Fruit fly (Drosophila melanogaster) whole organism, wandering third instar larva: ENCODE results near the gene nudC.

Source experiments
- Dfd ChIP-seq: fragments of >200 bp; optimal IDR thresholded peaks from 2 replicates; lab custom pipeline; 2017; ENCODE audit warnings: missing biosample characterization, missing genetic modification characterization
- br ChIP-seq: fragments of 200-800 bp; sonication (Bioruptor generic); optimal IDR thresholded peaks from 2 replicates; lab custom pipeline; 2016; ENCODE audit warnings: missing biosample characterization, missing genetic modification characterization
- psq ChIP-seq: fragments of 200-800 bp; sonication (Bioruptor generic); optimal IDR thresholded peaks from 3 replicates; lab custom pipeline; 2017; ENCODE audit warnings: missing biosample characterization, mild to moderate bottlenecking, missing genetic modification characterization, moderate library complexity

DNA sequence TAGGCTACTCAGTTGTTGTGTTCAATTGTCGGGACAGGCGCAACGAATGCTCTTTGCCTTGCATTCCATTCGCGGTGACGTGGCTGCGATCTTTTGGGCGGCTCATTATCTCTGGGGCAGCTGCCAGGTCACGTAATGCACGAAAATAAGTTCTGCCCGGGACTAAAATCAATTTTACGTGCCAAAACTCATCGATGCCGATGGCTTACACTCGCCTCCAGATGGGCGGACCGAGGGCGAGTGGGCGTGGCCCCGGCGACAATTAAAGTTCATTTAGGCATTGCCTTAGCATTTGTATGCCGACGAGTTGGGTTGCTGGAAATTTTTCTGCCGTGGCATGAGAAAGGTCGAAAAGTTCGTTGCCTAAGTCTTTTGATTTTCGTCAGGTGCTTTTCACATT, 31.9 kb downstream of the nudC start:
- TF ChIP-seq br (GFP tag; lab: Kevin White, UChicago) (no peak), psq (GFP tag; lab: Kevin White, UChicago) (no peak), Dfd (no peak)
